Fruit fly (Drosophila melanogaster) whole organism, embryonic: ENCODE data around the gene Sys1.
A peak's percentile ranks its signal among the peaks of the same experiment; 100 is the strongest.

ENCODE experiments used
- Adf1 ChIP-seq: fragments of 200-800 bp; sonication (Bioruptor generic); IDR thresholded peaks from 2 replicates; pipeline ENCODE4 v1.3.6; 2022; ENCODE audit warnings: missing biosample characterization, missing genetic modification characterization
- CG11723 ChIP-seq: fragments of 200-800 bp; sonication (Bioruptor generic); optimal IDR thresholded peaks from 2 replicates; lab custom pipeline; 2017; ENCODE audit warnings: missing biosample characterization, mild to moderate bottlenecking, missing genetic modification characterization
- CG12299 ChIP-seq: fragments of 200-800 bp; sonication (Bioruptor generic); optimal IDR thresholded peaks from 2 replicates; lab custom pipeline; 2018; ENCODE audit warnings: missing biosample characterization, mild to moderate bottlenecking, missing genetic modification characterization
- CG1233 ChIP-seq: fragments of 200-800 bp; sonication (Bioruptor generic); optimal IDR thresholded peaks from 4 replicates; lab custom pipeline; 2018; ENCODE audit warnings: missing biosample characterization, mild to moderate bottlenecking, missing genetic modification characterization
- CG12391 ChIP-seq: fragments of 200-800 bp; sonication (Bioruptor generic); optimal IDR thresholded peaks from 3 replicates; lab custom pipeline; 2018; ENCODE audit warnings: missing biosample characterization, mild to moderate bottlenecking, missing genetic modification characterization, moderate library complexity
- CG14441 ChIP-seq: fragments of 200-800 bp; sonication (Bioruptor generic); IDR thresholded peaks from 2 replicates; pipeline ENCODE4 v1.3.6; 2022; ENCODE audit warnings: missing biosample characterization, missing genetic modification characterization
- CG14965 ChIP-seq: fragments of 200-800 bp; sonication (Bioruptor generic); optimal IDR thresholded peaks from 2 replicates; lab custom pipeline; 2016; ENCODE audit warnings: missing biosample characterization, missing genetic modification characterization, borderline replicate concordance
- CG15514 ChIP-seq: fragments of 200-800 bp; sonication (Bioruptor generic); optimal IDR thresholded peaks from 3 replicates; lab custom pipeline; 2017; ENCODE audit warnings: missing biosample characterization, missing genetic modification characterization, mild to moderate bottlenecking, moderate library complexity, missing genetic modification reagents
- CG16813 ChIP-seq: fragments of 200-800 bp; sonication (Bioruptor generic); IDR thresholded peaks from 3 replicates; pipeline ENCODE4 v1.3.6; 2022; ENCODE audit warnings: missing biosample characterization, missing genetic modification characterization; ENCODE audit not compliant: partially characterized antibody
- CG17328 ChIP-seq: fragments of 200-800 bp; sonication (Bioruptor generic); IDR thresholded peaks from 2 replicates; pipeline ENCODE4 v1.3.6; 2022; ENCODE audit warnings: missing biosample characterization, missing genetic modification characterization
- CG17359 ChIP-seq: fragments of 200-800 bp; sonication (Bioruptor generic); optimal IDR thresholded peaks from 3 replicates; lab custom pipeline; 2018; ENCODE audit warnings: missing biosample characterization, mild to moderate bottlenecking, missing genetic modification characterization, moderate library complexity
- CG17829 ChIP-seq: fragments of 200-800 bp; optimal IDR thresholded peaks from 2 replicates; lab custom pipeline; 2019; ENCODE audit warnings: missing biosample characterization, mild to moderate bottlenecking, missing genetic modification characterization, moderate library complexity
- CG17912 ChIP-seq: fragments of 200-800 bp; sonication (Bioruptor generic); optimal IDR thresholded peaks from 2 replicates; lab custom pipeline; 2018; ENCODE audit warnings: missing biosample characterization, mild to moderate bottlenecking, missing genetic modification characterization
- CG2116 ChIP-seq: fragments of 200-800 bp; sonication (Bioruptor generic); optimal IDR thresholded peaks from 3 replicates; lab custom pipeline; 2018; ENCODE audit warnings: missing biosample characterization, mild to moderate bottlenecking, missing genetic modification characterization
- CG2678 ChIP-seq: fragments of 200-800 bp; sonication (Bioruptor generic); optimal IDR thresholded peaks from 3 replicates; lab custom pipeline; 2019; ENCODE audit warnings: missing biosample characterization, mild to moderate bottlenecking, missing genetic modification characterization, moderate library complexity
- CG32772 ChIP-seq: fragments of 200-800 bp; sonication (Bioruptor generic); IDR thresholded peaks from 2 replicates; pipeline ENCODE4 v1.3.6; 2022; ENCODE audit warnings: missing biosample characterization, missing genetic modification characterization
- CG34376 ChIP-seq: fragments of 200-800 bp; sonication (Bioruptor generic); optimal IDR thresholded peaks from 2 replicates; lab custom pipeline; 2018; ENCODE audit warnings: missing biosample characterization, mild to moderate bottlenecking, missing genetic modification characterization
- CG5180 ChIP-seq: fragments of 200-800 bp; sonication (Bioruptor generic); optimal IDR thresholded peaks from 3 replicates; lab custom pipeline; 2017; ENCODE audit warnings: missing biosample characterization, missing genetic modification characterization, mild to moderate bottlenecking, moderate library complexity, missing genetic modification reagents
- CG7556 ChIP-seq: fragments of 200-800 bp; sonication (Bioruptor generic); optimal IDR thresholded peaks from 2 replicates; lab custom pipeline; 2017; ENCODE audit warnings: missing biosample characterization, mild to moderate bottlenecking, missing genetic modification characterization
- CG8281 ChIP-seq: fragments of 200-800 bp; sonication (Bioruptor generic); optimal IDR thresholded peaks from 2 replicates; lab custom pipeline; 2018; ENCODE audit warnings: missing biosample characterization, mild to moderate bottlenecking, missing genetic modification characterization, moderate library complexity
- CG8924 ChIP-seq: fragments of 200-800 bp; optimal IDR thresholded peaks from 3 replicates; lab custom pipeline; 2019; ENCODE audit warnings: missing biosample characterization, mild to moderate bottlenecking, missing genetic modification characterization, moderate library complexity
- Dfd ChIP-seq, 2 experiments: fragments of >200 bp; optimal IDR thresholded peaks; 2 replicates each; lab custom pipeline; 2017; ENCODE audit warnings: missing biosample characterization in 2 of 2, missing genetic modification characterization in 2 of 2
- Dll ChIP-seq: fragments of 200-800 bp; sonication (Bioruptor generic); IDR thresholded peaks from 4 replicates; pipeline ENCODE4 v1.3.6; 2022; ENCODE audit warnings: missing biosample characterization, missing genetic modification characterization; ENCODE audit not compliant: partially characterized antibody
- Ets97D ChIP-seq: fragments of 200-800 bp; sonication (Bioruptor generic); optimal IDR thresholded peaks from 3 replicates; lab custom pipeline; 2016; ENCODE audit warnings: missing biosample characterization, missing genetic modification characterization
- H15 ChIP-seq: fragments of 200-800 bp; sonication (Bioruptor generic); IDR thresholded peaks from 3 replicates; pipeline ENCODE4 v1.3.6; 2022; ENCODE audit warnings: missing biosample characterization, missing genetic modification characterization
- HHEX ChIP-seq: fragments of 200-800 bp; sonication (Bioruptor generic); optimal IDR thresholded peaks from 3 replicates; lab custom pipeline; 2017; ENCODE audit warnings: missing biosample characterization, mild to moderate bottlenecking, missing genetic modification characterization, missing genetic modification reagents
- Hsf ChIP-seq: fragments of 200-800 bp; sonication (Bioruptor generic); optimal IDR thresholded peaks from 3 replicates; lab custom pipeline; 2016; ENCODE audit warnings: missing biosample characterization, missing genetic modification characterization
- Meics ChIP-seq: fragments of 200-800 bp; sonication (Bioruptor generic); optimal IDR thresholded peaks from 2 replicates; lab custom pipeline; 2017; ENCODE audit warnings: missing biosample characterization, mild to moderate bottlenecking, missing genetic modification characterization
- Oaz ChIP-seq: fragments of 200-800 bp; sonication (Bioruptor generic); IDR thresholded peaks from 2 replicates; pipeline ENCODE4 v1.3.6; 2022; ENCODE audit warnings: missing biosample characterization, missing genetic modification characterization
- Sox100B ChIP-seq: fragments of 200-800 bp; sonication (Bioruptor generic); optimal IDR thresholded peaks from 3 replicates; lab custom pipeline; 2018; ENCODE audit warnings: missing biosample characterization, mild to moderate bottlenecking, missing genetic modification characterization
- ac ChIP-seq: fragments of 200-800 bp; sonication (Bioruptor generic); optimal IDR thresholded peaks from 3 replicates; lab custom pipeline; 2017; ENCODE audit warnings: missing biosample characterization, mild to moderate bottlenecking, missing genetic modification characterization
- al ChIP-seq: fragments of 200-800 bp; sonication (Bioruptor generic); IDR thresholded peaks from 2 replicates; pipeline ENCODE4 v1.3.6; 2022; ENCODE audit warnings: missing biosample characterization, missing genetic modification characterization
- aop ChIP-seq: fragments of 200-800 bp; sonication (Bioruptor generic); IDR thresholded peaks from 2 replicates; pipeline ENCODE4 v1.3.6; 2022; ENCODE audit warnings: missing biosample characterization, missing genetic modification characterization
- bbx ChIP-seq: fragments of 200-800 bp; sonication (Bioruptor generic); IDR thresholded peaks from 2 replicates; pipeline ENCODE4 v1.3.6; 2022; ENCODE audit warnings: missing biosample characterization, missing genetic modification characterization; ENCODE audit not compliant: partially characterized antibody
- chn ChIP-seq: fragments of 200-800 bp; sonication (Bioruptor generic); optimal IDR thresholded peaks from 2 replicates; lab custom pipeline; 2016; ENCODE audit warnings: missing biosample characterization, missing genetic modification characterization
- croc ChIP-seq: fragments of 200-800 bp; sonication (Bioruptor generic); conservative IDR thresholded peaks from 3 replicates; pipeline ENCODE4 v1.3.6; 2022; ENCODE audit warnings: missing biosample characterization, missing genetic modification characterization
- crol ChIP-seq: fragments of 200-800 bp; sonication (Bioruptor generic); IDR thresholded peaks from 2 replicates; pipeline ENCODE4 v1.3.6; 2022; ENCODE audit warnings: missing biosample characterization, missing genetic modification characterization
- dpn ChIP-seq, 2 experiments: fragments of 200-800 bp; sonication (Bioruptor generic); optimal IDR thresholded peaks; 3 replicates each; lab custom pipeline; 2016; ENCODE audit warnings: missing biosample characterization in 2 of 2, missing genetic modification characterization in 2 of 2
- fd64A ChIP-seq: fragments of 200-800 bp; sonication (Bioruptor generic); optimal IDR thresholded peaks from 3 replicates; lab custom pipeline; 2018; ENCODE audit warnings: missing biosample characterization, mild to moderate bottlenecking, missing genetic modification characterization
- grau ChIP-seq: fragments of 200-800 bp; optimal IDR thresholded peaks from 3 replicates; lab custom pipeline; 2019; ENCODE audit warnings: missing biosample characterization, mild to moderate bottlenecking, missing genetic modification characterization, moderate library complexity
- knrl ChIP-seq: fragments of 200-800 bp; sonication (Bioruptor generic); IDR thresholded peaks from 3 replicates; pipeline ENCODE4 v1.3.6; 2022; ENCODE audit warnings: missing biosample characterization, missing genetic modification characterization; ENCODE audit not compliant: partially characterized antibody
- mam ChIP-seq: fragments of 200-800 bp; sonication (Bioruptor generic); optimal IDR thresholded peaks from 3 replicates; lab custom pipeline; 2016; ENCODE audit warnings: missing biosample characterization, missing genetic modification characterization
- nerfin-1 ChIP-seq: fragments of 200-800 bp; sonication (Bioruptor generic); optimal IDR thresholded peaks from 3 replicates; lab custom pipeline; 2019; ENCODE audit warnings: missing biosample characterization, mild to moderate bottlenecking, missing genetic modification characterization, moderate library complexity
- row ChIP-seq: fragments of 200-800 bp; sonication (Bioruptor generic); IDR thresholded peaks from 3 replicates; pipeline ENCODE4 v1.3.6; 2022; ENCODE audit warnings: missing biosample characterization, missing genetic modification characterization
- scrt ChIP-seq: fragments of 200-800 bp; sonication (Bioruptor generic); optimal IDR thresholded peaks from 2 replicates; lab custom pipeline; 2018; ENCODE audit warnings: missing biosample characterization, mild to moderate bottlenecking, missing genetic modification characterization, moderate library complexity
- ssp ChIP-seq: fragments of 200-800 bp; sonication (Bioruptor generic); IDR thresholded peaks from 2 replicates; pipeline ENCODE4 v1.3.6; 2022; ENCODE audit warnings: missing biosample characterization, missing genetic modification characterization
- tgo ChIP-seq: fragments of 200-800 bp; sonication (Bioruptor generic); IDR thresholded peaks from 3 replicates; pipeline ENCODE4 v1.3.6; 2022; ENCODE audit warnings: missing biosample characterization, missing genetic modification characterization
- vvl ChIP-seq: fragments of 200-800 bp; sonication (Bioruptor generic); IDR thresholded peaks from 2 replicates; pipeline ENCODE4 v1.3.6; 2022; ENCODE audit warnings: missing biosample characterization, missing genetic modification characterization
- wor ChIP-seq: fragments of 200-800 bp; sonication (Bioruptor generic); IDR thresholded peaks from 2 replicates; pipeline ENCODE4 v1.3.6; 2022; ENCODE audit warnings: missing biosample characterization, missing genetic modification characterization
- zfh2 ChIP-seq: fragments of 200-800 bp; sonication (Bioruptor generic); optimal IDR thresholded peaks from 2 replicates; lab custom pipeline; 2016; ENCODE audit warnings: missing biosample characterization, missing genetic modification characterization

Gene Sys1

dm6 chr3R:8650741-8651140 lies 1.9 kb upstream of the Sys1 start, which contains the start of the genes Mkk4 and SLIRP2 (continued):
- TF ChIP-seq dpn (GFP tag; optimal IDR thresholded peaks at IDR 0.05; lab: Kevin White, UChicago): peak; percentile 99
- peak in 1 of 2 experiments; percentile 49 for TF ChIP-seq Dfd (GFP tag; optimal IDR thresholded peaks at IDR 0.05; lab: Kevin White, UChicago)
- peak; percentile 98 for TF ChIP-seq HHEX
- peak; percentile 99 for TF ChIP-seq CG17328
- peak; percentile 90 for TF ChIP-seq CG5180 (GFP tag; lab: Kevin White, UChicago)
- peak; percentile 100 for TF ChIP-seq CG12391
- peak; percentile 99 for TF ChIP-seq CG32772 (GFP tag; lab: Robert Waterston, UW)
- TF ChIP-seq Adf1 (GFP tag; lab: Robert Waterston, UW): peak; percentile 89
- peak; percentile 93 for TF ChIP-seq CG8281
- peak; percentile 98 for TF ChIP-seq grau (tag; lab: Kevin White, UChicago)
- peak; percentile 100 for TF ChIP-seq Hsf
- peak; percentile 98 for TF ChIP-seq wor (GFP tag; lab: Robert Waterston, UW)
- peak; percentile 92 for TF ChIP-seq fd64A
- TF ChIP-seq knrl (GFP tag; lab: Robert Waterston, UW): peak; percentile 90
- TF ChIP-seq ssp (GFP tag; lab: Robert Waterston, UW): peak; percentile 94
- peak; percentile 98 for TF ChIP-seq CG7556 (GFP tag; lab: Kevin White, UChicago)
- peak; percentile 87 for TF ChIP-seq bbx
- TF ChIP-seq scrt: peak; percentile 95
- TF ChIP-seq CG14965 (GFP tag; lab: Kevin White, UChicago): peak; percentile 89
- TF ChIP-seq CG12299 (tag; lab: Kevin White, UChicago): peak; percentile 98
- TF ChIP-seq Ets97D (GFP tag; lab: Kevin White, UChicago): peak; percentile 95
- TF ChIP-seq CG17829 (tag; lab: Kevin White, UChicago): peak; percentile 99
- peak; percentile 98 for TF ChIP-seq al
- peak; percentile 98 for TF ChIP-seq CG1233 (GFP tag; lab: Kevin White, UChicago)
- TF ChIP-seq Meics (GFP tag; lab: Kevin White, UChicago): peak; percentile 98
- peak; percentile 96 for TF ChIP-seq CG2116
- TF ChIP-seq Dll (GFP tag; lab: Robert Waterston, UW): peak; percentile 89
- peak; percentile 99 for TF ChIP-seq CG2678
- TF ChIP-seq CG34376 (GFP tag; lab: Kevin White, UChicago): peak; percentile 98
- peak; percentile 99 for TF ChIP-seq CG14441 (GFP tag; lab: Robert Waterston, UW)
- TF ChIP-seq CG17359 (tag; lab: Kevin White, UChicago): peak; percentile 99
- TF ChIP-seq row: peak; percentile 100
- TF ChIP-seq CG16813: peak; percentile 87
- TF ChIP-seq zfh2 (GFP tag; lab: Kevin White, UChicago): peak; percentile 99
- TF ChIP-seq CG8924 (tag; lab: Kevin White, UChicago): peak; percentile 99
- TF ChIP-seq CG15514 (GFP tag; lab: Kevin White, UChicago): peak; percentile 95
- peak; percentile 97 for TF ChIP-seq Sox100B
- TF ChIP-seq H15: peak; percentile 99
- peak; percentile 97 for TF ChIP-seq CG17912 (GFP tag; lab: Kevin White, UChicago)
- peak; percentile 99 for TF ChIP-seq tgo (GFP tag; lab: Robert Waterston, UW)
- peak; percentile 96 for TF ChIP-seq ac (GFP tag; lab: Kevin White, UChicago)
- TF ChIP-seq croc (GFP tag; lab: Robert Waterston, UW): peak; percentile 98
- TF ChIP-seq nerfin-1: peak; percentile 97
- peak; percentile 99 for TF ChIP-seq mam (GFP tag; lab: Kevin White, UChicago)
- TF ChIP-seq Oaz: peak; percentile 99
- TF ChIP-seq CG11723 (GFP tag; lab: Kevin White, UChicago): peak; percentile 98
- peak; percentile 81 for TF ChIP-seq crol (GFP tag; lab: Robert Waterston, UW)
- peak; percentile 99 for TF ChIP-seq chn (GFP tag; lab: Kevin White, UChicago)
- TF ChIP-seq aop (GFP tag; lab: Robert Waterston, UW): peak; percentile 90
- TF ChIP-seq vvl (GFP tag; lab: Robert Waterston, UW): peak; percentile 100
